Worm (Caenorhabditis elegans) whole organism, late embryonic: ENCODE results near the gene ggtb-1.

ENCODE experiments used
- C38D4.7 ChIP-seq: fragments of 200-800 bp; sonication (Bioruptor generic); optimal IDR thresholded peaks from 2 replicates; lab custom pipeline; 2018; ENCODE audit warnings: mild to moderate bottlenecking, missing genetic modification characterization, moderate library complexity, missing compliant biosample characterization
- K09A11.1 ChIP-seq: sonication (generic microtip); optimal IDR thresholded peaks from 2 replicates; lab custom pipeline; 2017; ENCODE audit warnings: antibody characterized with exemption, mild to moderate bottlenecking, missing genetic modification characterization, missing compliant biosample characterization; ENCODE audit not compliant: insufficient read depth
- ama-1 ChIP-seq: fragments of 150-350 bp; optimal IDR thresholded peaks from 2 replicates; lab custom pipeline; 2014
- ceh-30 ChIP-seq: fragments of 150-350 bp; optimal IDR thresholded peaks from 2 replicates; lab custom pipeline; 2014; ENCODE audit warnings: missing biosample characterization, missing genetic modification characterization
- ceh-6 ChIP-seq: fragments of 200-800 bp; sonication (Bioruptor generic); optimal IDR thresholded peaks from 2 replicates; lab custom pipeline; 2018; ENCODE audit warnings: mild to moderate bottlenecking, missing genetic modification characterization, missing compliant biosample characterization
- hlh-30 ChIP-seq: sonication (generic microtip); optimal IDR thresholded peaks from 2 replicates; lab custom pipeline; 2017; ENCODE audit warnings: antibody characterized with exemption, missing genetic modification characterization, missing compliant biosample characterization; ENCODE audit not compliant: insufficient read depth
- npax-4 ChIP-seq: sonication (generic microtip); optimal IDR thresholded peaks from 2 replicates; lab custom pipeline; 2016; ENCODE audit warnings: missing genetic modification characterization, missing compliant biosample characterization
- syd-9 ChIP-seq: sonication (generic microtip); optimal IDR thresholded peaks from 2 replicates; lab custom pipeline; 2016; ENCODE audit warnings: mild to moderate bottlenecking, missing genetic modification characterization, moderate library complexity, missing compliant biosample characterization

DNA sequence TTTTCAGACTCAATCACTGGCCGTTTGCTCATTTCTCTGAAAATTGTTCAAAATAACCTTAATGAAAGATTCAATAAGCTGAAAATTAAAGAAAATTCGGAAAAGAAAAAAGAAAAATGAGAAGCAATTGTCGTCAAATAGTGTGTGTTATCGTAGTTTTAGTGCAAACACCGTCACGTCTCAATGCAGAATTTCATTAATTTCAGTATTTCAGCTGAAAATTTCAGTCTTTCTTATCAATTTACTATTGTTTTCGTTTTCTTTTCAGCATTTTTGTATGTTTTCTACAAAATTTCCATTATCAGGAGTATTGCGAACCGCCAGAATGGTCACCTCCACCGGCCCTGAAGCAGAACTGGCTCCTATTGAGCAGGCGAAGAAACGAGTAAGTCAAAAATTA, 10.7 kb upstream of the ggtb-1 start, which contains the start of the genes B0280.9 and rpia-1:
- no peak for TF ChIP-seq syd-9 (tag; lab: Kevin White, UChicago)
- TF ChIP-seq ceh-30 (tag; lab: Kevin White, UChicago): no peak
- TF ChIP-seq ama-1 (lab: Kevin White, UChicago): no peak
- TF ChIP-seq ceh-6 (GFP tag; lab: Kevin White, UChicago): no peak
- no peak for TF ChIP-seq C38D4.7 (GFP tag; lab: Kevin White, UChicago)
- no peak for TF ChIP-seq npax-4 (tag; lab: Kevin White, UChicago)
- TF ChIP-seq K09A11.1 (tag; lab: Kevin White, UChicago): no peak
- TF ChIP-seq hlh-30 (tag; lab: Kevin White, UChicago): no peak
